Worm (Caenorhabditis elegans) whole organism, L4/young adult: ENCODE data around the gene bud-31.

Experiments used
- W03F9.2 ChIP-seq: fragments of 150-350 bp; optimal IDR thresholded peaks from 2 replicates; lab custom pipeline; 2014; ENCODE audit warnings: missing biosample characterization, missing genetic modification characterization
- dao-5 ChIP-seq: sonication (generic microtip); optimal IDR thresholded peaks from 2 replicates; lab custom pipeline; 2016; ENCODE audit warnings: missing genotype, missing genetic modification characterization, moderate library complexity, missing compliant biosample characterization
- him-1 ChIP-seq: sonication (generic microtip); optimal IDR thresholded peaks from 2 replicates; lab custom pipeline; 2016; ENCODE audit warnings: missing genotype, missing genetic modification reagents, missing genetic modification characterization, missing compliant biosample characterization

ce11 chrIII:9655802-9656201 lies 40.5 kb downstream of the bud-31 start, which contains the start of gene C15H7.4:
- no peak for TF ChIP-seq him-1
- TF ChIP-seq W03F9.2 (tag; lab: Kevin White, UChicago): no peak
- TF ChIP-seq dao-5: no peak
